Fruit fly (Drosophila melanogaster) whole organism, embryonic: ENCODE data around the gene BtbVII.

Experiments
- Abd-B ChIP-seq: fragments of 200-800 bp; sonication (Bioruptor generic); optimal IDR thresholded peaks from 2 replicates; lab custom pipeline; 2018; ENCODE audit warnings: missing biosample characterization, mild to moderate bottlenecking, missing genetic modification characterization, moderate library complexity
- Ada2b ChIP-seq: fragments of 200-800 bp; sonication (Bioruptor generic); IDR thresholded peaks from 2 replicates; pipeline ENCODE4 v1.3.6; 2022; ENCODE audit warnings: missing biosample characterization, missing genetic modification characterization
- CG10565 ChIP-seq: fragments of 200-800 bp; sonication (Bioruptor generic); optimal IDR thresholded peaks from 3 replicates; lab custom pipeline; 2016; ENCODE audit warnings: missing biosample characterization, mild to moderate bottlenecking, missing genetic modification characterization
- CG13296 ChIP-seq: fragments of 200-800 bp; sonication (Bioruptor generic); optimal IDR thresholded peaks from 3 replicates; lab custom pipeline; 2018; ENCODE audit warnings: missing biosample characterization, mild to moderate bottlenecking, missing genetic modification characterization
- CG13894 ChIP-seq: fragments of 200-800 bp; sonication (Bioruptor generic); optimal IDR thresholded peaks from 3 replicates; lab custom pipeline; 2018; ENCODE audit warnings: missing biosample characterization, mild to moderate bottlenecking, missing genetic modification characterization, moderate library complexity
- CG31224 ChIP-seq: fragments of 200-800 bp; sonication (Bioruptor generic); IDR thresholded peaks from 2 replicates; pipeline ENCODE4 v1.3.6; 2022; ENCODE audit warnings: missing biosample characterization, missing genetic modification characterization
- CG7928 ChIP-seq: fragments of 200-800 bp; sonication (Bioruptor generic); optimal IDR thresholded peaks from 2 replicates; lab custom pipeline; 2017; ENCODE audit warnings: missing biosample characterization, mild to moderate bottlenecking, missing genetic modification characterization
- PHDP ChIP-seq: fragments of 200-800 bp; sonication (Bioruptor generic); optimal IDR thresholded peaks from 3 replicates; lab custom pipeline; 2018; ENCODE audit warnings: missing biosample characterization, mild to moderate bottlenecking, missing genetic modification characterization, moderate library complexity
- ara ChIP-seq: fragments of 200-800 bp; sonication (Bioruptor generic); IDR thresholded peaks from 2 replicates; pipeline ENCODE4 v1.3.6; 2022; ENCODE audit warnings: missing biosample characterization, missing genetic modification characterization
- dati ChIP-seq: fragments of 200-800 bp; sonication (Bioruptor generic); IDR thresholded peaks from 2 replicates; pipeline ENCODE4 v1.3.6; 2022; ENCODE audit warnings: missing biosample characterization, missing genetic modification characterization
- ham ChIP-seq: fragments of 200-800 bp; sonication (Bioruptor generic); IDR thresholded peaks from 2 replicates; pipeline ENCODE4 v1.3.6; 2022; ENCODE audit warnings: missing biosample characterization, missing genetic modification characterization
- ranshi ChIP-seq: fragments of 200-800 bp; sonication (Bioruptor generic); IDR thresholded peaks from 2 replicates; pipeline ENCODE4 v1.3.6; 2022; ENCODE audit warnings: missing biosample characterization, missing genetic modification characterization
- usp ChIP-seq: fragments of >200 bp; optimal IDR thresholded peaks from 2 replicates; lab custom pipeline; 2017; ENCODE audit warnings: missing biosample characterization, missing genetic modification characterization

- TF ChIP-seq CG10565 (GFP tag; lab: Kevin White, UChicago) (no peak), ara (GFP tag; lab: Robert Waterston, UW) (no peak), CG31224 (no peak), usp (GFP tag; lab: Kevin White, UChicago) (no peak), Ada2b (GFP tag; lab: Robert Waterston, UW) (no peak), dati (no peak), PHDP (tag; lab: Kevin White, UChicago) (no peak), ranshi (GFP tag; lab: Robert Waterston, UW) (no peak), CG13296 (GFP tag; lab: Kevin White, UChicago) (no peak), Abd-B (no peak), ham (no peak), CG13894 (tag; lab: Kevin White, UChicago) (no peak), CG7928 (GFP tag; lab: Kevin White, UChicago) (no peak)
Observed at dm6 chr3L:3162584-3162983, 14.1 kb downstream of the BtbVII start.
